Fruit fly (Drosophila melanogaster) whole organism, embryonic: ENCODE results near the gene Ppi1.

ENCODE experiments used
- ATbp ChIP-seq: fragments of 200-800 bp; sonication (Bioruptor generic); optimal IDR thresholded peaks from 2 replicates; lab custom pipeline; 2017; ENCODE audit warnings: missing biosample characterization, mild to moderate bottlenecking, missing genetic modification characterization, missing genetic modification reagents
- B-H2 ChIP-seq: fragments of 200-800 bp; sonication (Bioruptor generic); optimal IDR thresholded peaks from 2 replicates; lab custom pipeline; 2018; ENCODE audit warnings: missing biosample characterization, mild to moderate bottlenecking, missing genetic modification characterization
- CG10274 ChIP-seq: fragments of 200-800 bp; sonication (Bioruptor generic); optimal IDR thresholded peaks from 3 replicates; lab custom pipeline; 2017; ENCODE audit warnings: missing biosample characterization, mild to moderate bottlenecking, missing genetic modification characterization
- CG10431 ChIP-seq: fragments of 200-800 bp; sonication (Bioruptor generic); optimal IDR thresholded peaks from 3 replicates; lab custom pipeline; 2018; ENCODE audit warnings: missing biosample characterization, mild to moderate bottlenecking, missing genetic modification characterization
- CG11398 ChIP-seq: fragments of 200-800 bp; sonication (Bioruptor generic); optimal IDR thresholded peaks from 2 replicates; lab custom pipeline; 2016; ENCODE audit warnings: missing biosample characterization, missing genetic modification characterization
- CG12236 ChIP-seq: fragments of 200-800 bp; sonication (Bioruptor generic); optimal IDR thresholded peaks from 2 replicates; lab custom pipeline; 2016; ENCODE audit warnings: missing biosample characterization, missing genetic modification characterization
- CG13287 ChIP-seq: fragments of 200-800 bp; sonication (Bioruptor generic); IDR thresholded peaks from 2 replicates; pipeline ENCODE4 v1.3.6; 2022; ENCODE audit warnings: missing biosample characterization, missing genetic modification characterization; ENCODE audit not compliant: partially characterized antibody
- CG14441 ChIP-seq: fragments of 200-800 bp; sonication (Bioruptor generic); IDR thresholded peaks from 2 replicates; pipeline ENCODE4 v1.3.6; 2022; ENCODE audit warnings: missing biosample characterization, missing genetic modification characterization
- CG1603 ChIP-seq: fragments of 200-800 bp; sonication (Bioruptor generic); optimal IDR thresholded peaks from 2 replicates; lab custom pipeline; 2019; ENCODE audit warnings: missing biosample characterization, mild to moderate bottlenecking, missing genetic modification characterization, moderate library complexity
- CG1647 ChIP-seq: fragments of 200-800 bp; sonication (Bioruptor generic); optimal IDR thresholded peaks from 3 replicates; lab custom pipeline; 2016; ENCODE audit warnings: missing biosample characterization, missing genetic modification characterization
- CG17568 ChIP-seq: fragments of 200-800 bp; sonication (Bioruptor generic); optimal IDR thresholded peaks from 2 replicates; lab custom pipeline; 2018; ENCODE audit warnings: missing biosample characterization, mild to moderate bottlenecking, missing genetic modification characterization, moderate library complexity
- CG31224 ChIP-seq: fragments of 200-800 bp; sonication (Bioruptor generic); IDR thresholded peaks from 2 replicates; pipeline ENCODE4 v1.3.6; 2022; ENCODE audit warnings: missing biosample characterization, missing genetic modification characterization
- CG42726 ChIP-seq: fragments of 200-800 bp; sonication (Bioruptor generic); IDR thresholded peaks from 2 replicates; pipeline ENCODE4 v1.3.6; 2022; ENCODE audit warnings: missing biosample characterization, missing genetic modification characterization; ENCODE audit not compliant: partially characterized antibody
- CG43689 ChIP-seq: fragments of 200-800 bp; sonication (Bioruptor generic); IDR thresholded peaks from 2 replicates; pipeline ENCODE4 v1.3.6; 2022; ENCODE audit warnings: missing biosample characterization, missing genetic modification characterization
- CG4820 ChIP-seq: fragments of 200-800 bp; sonication (Bioruptor generic); optimal IDR thresholded peaks from 3 replicates; lab custom pipeline; 2016; ENCODE audit warnings: missing biosample characterization, missing genetic modification characterization
- CG7963 ChIP-seq: fragments of 200-800 bp; sonication (Bioruptor generic); IDR thresholded peaks from 3 replicates; pipeline ENCODE4 v1.3.6; 2022; ENCODE audit warnings: missing biosample characterization, missing genetic modification characterization; ENCODE audit not compliant: partially characterized antibody
- E2f2 ChIP-seq: fragments of 200-800 bp; sonication (Bioruptor generic); IDR thresholded peaks from 2 replicates; pipeline ENCODE4 v1.3.6; 2022; ENCODE audit warnings: missing biosample characterization, missing genetic modification characterization
- Ets65A ChIP-seq: fragments of 200-800 bp; sonication (Bioruptor generic); peaks from one replicate; lab custom pipeline; 2016; ENCODE audit warnings: missing biosample characterization, missing genetic modification characterization
- GATAe ChIP-seq: fragments of 200-800 bp; sonication (Bioruptor generic); conservative IDR thresholded peaks from 2 replicates; pipeline ENCODE4 v1.3.6; 2022; ENCODE audit warnings: missing biosample characterization, missing genetic modification characterization
- Hr51 ChIP-seq, 2 experiments: fragments of 200-800 bp; sonication (Bioruptor generic); optimal IDR thresholded peaks; 2 replicates in 1 of 2; 3 replicates in 1 of 2; lab custom pipeline; 2016 to 2018; ENCODE audit warnings: missing biosample characterization in 2 of 2, missing genetic modification characterization in 2 of 2, mild to moderate bottlenecking in 1 of 2, moderate library complexity in 1 of 2
- Med ChIP-seq: fragments of 200-800 bp; sonication (Bioruptor generic); peaks from one replicate; lab custom pipeline; 2016; ENCODE audit warnings: missing biosample characterization, missing genetic modification characterization, mild to moderate bottlenecking, inconsistent platforms, moderate library complexity
- Mrtf ChIP-seq: fragments of 200-800 bp; sonication (Bioruptor generic); IDR thresholded peaks from 3 replicates; pipeline ENCODE4 v1.3.6; 2022; ENCODE audit warnings: missing biosample characterization, missing genetic modification characterization
- Side ChIP-seq: fragments of 200-800 bp; sonication (Bioruptor generic); optimal IDR thresholded peaks from 2 replicates; lab custom pipeline; 2016; ENCODE audit warnings: missing biosample characterization, missing genetic modification characterization
- Xbp1 ChIP-seq: fragments of 200-800 bp; sonication (Bioruptor generic); optimal IDR thresholded peaks from 3 replicates; lab custom pipeline; 2016; ENCODE audit warnings: missing biosample characterization, mild to moderate bottlenecking, missing genetic modification characterization
- Xrp1 ChIP-seq: fragments of 200-800 bp; sonication (Bioruptor generic); IDR thresholded peaks from 2 replicates; pipeline ENCODE4 v1.3.6; 2022; ENCODE audit warnings: missing biosample characterization, missing genetic modification characterization
- cg ChIP-seq: fragments of 200-800 bp; sonication (Bioruptor generic); optimal IDR thresholded peaks from 3 replicates; lab custom pipeline; 2019; ENCODE audit warnings: missing biosample characterization, mild to moderate bottlenecking, missing genetic modification characterization, moderate library complexity
- chif ChIP-seq, 2 experiments: fragments of 200-800 bp; sonication (Bioruptor generic); optimal IDR thresholded peaks; 3 replicates each; lab custom pipeline; 2016; ENCODE audit warnings: missing biosample characterization in 2 of 2, missing genetic modification characterization in 2 of 2
- crol ChIP-seq: fragments of 200-800 bp; sonication (Bioruptor generic); IDR thresholded peaks from 2 replicates; pipeline ENCODE4 v1.3.6; 2022; ENCODE audit warnings: missing biosample characterization, missing genetic modification characterization
- cwo ChIP-seq: fragments of 200-800 bp; sonication (Bioruptor generic); optimal IDR thresholded peaks from 3 replicates; lab custom pipeline; 2017; ENCODE audit warnings: missing biosample characterization, missing genetic modification characterization, mild to moderate bottlenecking, moderate library complexity, missing genetic modification reagents
- da ChIP-seq: fragments of 200-800 bp; sonication (Bioruptor generic); optimal IDR thresholded peaks from 2 replicates; lab custom pipeline; 2016; ENCODE audit warnings: missing biosample characterization, missing genetic modification characterization
- dmrt11E ChIP-seq: fragments of 200-800 bp; sonication (Bioruptor generic); optimal IDR thresholded peaks from 3 replicates; lab custom pipeline; 2018; ENCODE audit warnings: missing biosample characterization, mild to moderate bottlenecking, missing genetic modification characterization, moderate library complexity
- exex ChIP-seq: fragments of 200-800 bp; sonication (Bioruptor generic); optimal IDR thresholded peaks from 4 replicates; lab custom pipeline; 2018; ENCODE audit warnings: missing biosample characterization, mild to moderate bottlenecking, missing genetic modification characterization, moderate library complexity
- gcm2 ChIP-seq: fragments of 200-800 bp; sonication (Bioruptor generic); optimal IDR thresholded peaks from 2 replicates; lab custom pipeline; 2016; ENCODE audit warnings: missing biosample characterization, missing genetic modification characterization
- grn ChIP-seq: fragments of 200-800 bp; sonication (Bioruptor generic); optimal IDR thresholded peaks from 3 replicates; lab custom pipeline; 2017; ENCODE audit warnings: missing biosample characterization, missing genetic modification characterization
- insv ChIP-seq, 2 experiments: fragments of 200-800 bp; sonication (Bioruptor generic); optimal IDR thresholded peaks; 3 replicates each; lab custom pipeline; 2016 to 2018; ENCODE audit warnings: missing biosample characterization in 2 of 2, missing genetic modification characterization in 2 of 2
- kay ChIP-seq: fragments of 200-800 bp; sonication (Bioruptor generic); optimal IDR thresholded peaks from 2 replicates; lab custom pipeline; 2016; ENCODE audit warnings: missing biosample characterization, missing genetic modification characterization
- lbe ChIP-seq: fragments of 200-800 bp; sonication (Bioruptor generic); optimal IDR thresholded peaks from 2 replicates; lab custom pipeline; 2016; ENCODE audit warnings: missing biosample characterization, mild to moderate bottlenecking, missing genetic modification characterization
- nerfin-1 ChIP-seq: fragments of 200-800 bp; sonication (Bioruptor generic); optimal IDR thresholded peaks from 3 replicates; lab custom pipeline; 2019; ENCODE audit warnings: missing biosample characterization, mild to moderate bottlenecking, missing genetic modification characterization, moderate library complexity
- oc ChIP-seq: fragments of 200-800 bp; sonication (Bioruptor generic); optimal IDR thresholded peaks from 2 replicates; lab custom pipeline; 2018; ENCODE audit warnings: missing biosample characterization, mild to moderate bottlenecking, missing genetic modification characterization, moderate library complexity
- otp ChIP-seq: fragments of 200-800 bp; sonication (Bioruptor generic); IDR thresholded peaks from 3 replicates; pipeline ENCODE4, ENCODE4 v1.3.6; 2022; ENCODE audit warnings: missing biosample characterization, missing genetic modification characterization
- pita ChIP-seq: fragments of 200-800 bp; sonication (Bioruptor generic); optimal IDR thresholded peaks from 2 replicates; lab custom pipeline; 2017; ENCODE audit warnings: missing biosample characterization, mild to moderate bottlenecking, missing genetic modification characterization
- prd ChIP-seq, 3 experiments: fragments of >200 bp in 2 of 3; fragments of 200-800 bp in 1 of 3; sonication (Bioruptor generic) in 1 of 3; optimal IDR thresholded peaks in 2 of 3; IDR thresholded peaks in 1 of 3; 2 replicates in 2 of 3; 3 replicates in 1 of 3; pipeline versions ENCODE4 v1.3.6 to Lab custom; 2017 to 2022; ENCODE audit warnings: missing biosample characterization in 1 of 3, missing genetic modification characterization in 1 of 3
- pum ChIP-seq: fragments of 200-800 bp; sonication (Bioruptor generic); optimal IDR thresholded peaks from 2 replicates; lab custom pipeline; 2016; ENCODE audit warnings: missing biosample characterization, missing genetic modification characterization
- salm ChIP-seq: fragments of 200-800 bp; sonication (Bioruptor generic); optimal IDR thresholded peaks from 2 replicates; lab custom pipeline; 2018; ENCODE audit warnings: missing biosample characterization, mild to moderate bottlenecking, missing genetic modification characterization
- stwl ChIP-seq: fragments of 200-800 bp; sonication (Bioruptor generic); optimal IDR thresholded peaks from 3 replicates; lab custom pipeline; 2018; ENCODE audit warnings: missing biosample characterization, mild to moderate bottlenecking, missing genetic modification characterization, moderate library complexity
- sug ChIP-seq: fragments of 200-800 bp; optimal IDR thresholded peaks from 2 replicates; lab custom pipeline; 2019; ENCODE audit warnings: missing biosample characterization, mild to moderate bottlenecking, missing genetic modification characterization, moderate library complexity
- twi ChIP-seq: fragments of 200-800 bp; optimal IDR thresholded peaks from 2 replicates; lab custom pipeline; 2019; ENCODE audit warnings: missing biosample characterization, mild to moderate bottlenecking, missing genetic modification characterization, moderate library complexity
- wdn ChIP-seq: fragments of 200-800 bp; sonication (Bioruptor generic); IDR thresholded peaks from 2 replicates; pipeline ENCODE4 v1.3.6; 2022; ENCODE audit warnings: missing biosample characterization, missing genetic modification characterization
- wek ChIP-seq: fragments of 200-800 bp; sonication (Bioruptor generic); optimal IDR thresholded peaks from 3 replicates; lab custom pipeline; 2018; ENCODE audit warnings: missing biosample characterization, mild to moderate bottlenecking, missing genetic modification characterization, moderate library complexity

The Ppi1 gene

dm6 chr3R:30091795-30092699, 36.9 kb downstream of the Ppi1 start (continued):
- TF ChIP-seq CG7963 (no peak), grn (no peak), Mrtf (GFP tag; lab: Robert Waterston, UW) (no peak), stwl (no peak), exex (no peak), nerfin-1 (tag; lab: Kevin White, UChicago) (no peak), CG14441 (GFP tag; lab: Robert Waterston, UW) (no peak), CG1603 (tag; lab: Kevin White, UChicago) (no peak), Hr51 (GFP tag; optimal IDR thresholded peaks at IDR 0.05; lab: Kevin White, UChicago) (no peak), kay (no peak), pum (GFP tag; lab: Kevin White, UChicago) (no peak), oc (tag; lab: Kevin White, UChicago) (no peak), Ets65A (GFP tag; lab: Kevin White, UChicago) (peak; percentile 10), wek (GFP tag; lab: Kevin White, UChicago) (no peak), wdn (GFP tag; lab: Robert Waterston, UW) (no peak), Xbp1 (GFP tag; lab: Kevin White, UChicago) (no peak), Side (GFP tag; lab: Kevin White, UChicago) (no peak), CG4820 (GFP tag; lab: Kevin White, UChicago) (no peak), lbe (GFP tag; lab: Kevin White, UChicago) (no peak), CG42726 (no peak), CG10274 (GFP tag; lab: Kevin White, UChicago) (no peak), ATbp (GFP tag; lab: Kevin White, UChicago) (no peak), pita (GFP tag; lab: Kevin White, UChicago) (no peak), Xrp1 (GFP tag; lab: Robert Waterston, UW) (no peak), GATAe (GFP tag; lab: Robert Waterston, UW) (no peak), da (no peak), salm (tag; lab: Kevin White, UChicago) (no peak), Med (peak; percentile 64), dmrt11E (tag; lab: Kevin White, UChicago) (no peak), prd (optimal IDR thresholded peaks at IDR 0.05; lab: Kevin White, UChicago) (no peak), prd (GFP tag; IDR thresholded peaks at IDR 0.05; lab: Robert Waterston, UW) (no peak), CG31224 (GFP tag; lab: Robert Waterston, UW) (no peak), CG1647 (GFP tag; lab: Kevin White, UChicago) (no peak), E2f2 (GFP tag; lab: Robert Waterston, UW) (no peak), cwo (GFP tag; lab: Kevin White, UChicago) (peak; percentile 62), chif (GFP tag; optimal IDR thresholded peaks at IDR 0.05; lab: Kevin White, UChicago) (no peak), B-H2 (GFP tag; lab: Kevin White, UChicago) (no peak), twi (tag; lab: Kevin White, UChicago) (no peak), CG13287 (GFP tag; lab: Robert Waterston, UW) (no peak), crol (GFP tag; lab: Robert Waterston, UW) (peak; percentile 50; the same call in 1 of the 2 replicates), gcm2 (no peak), cg (no peak), CG43689 (GFP tag; lab: Robert Waterston, UW) (no peak), otp (GFP tag; lab: Robert Waterston, UW) (no peak), sug (tag; lab: Kevin White, UChicago) (no peak), CG10431 (no peak), CG11398 (no peak), CG17568 (GFP tag; lab: Kevin White, UChicago) (no peak), CG12236 (GFP tag; lab: Kevin White, UChicago) (no peak), insv (GFP tag; optimal IDR thresholded peaks at IDR 0.05; lab: Kevin White, UChicago) (no peak)
